Worm (Caenorhabditis elegans) whole organism, L4/young adult: ENCODE results near the gene smf-1.

Source experiments
- W03F9.2 ChIP-seq: fragments of 150-350 bp; optimal IDR thresholded peaks from 2 replicates; lab custom pipeline; 2014; ENCODE audit warnings: missing biosample characterization, missing genetic modification characterization
- dao-5 ChIP-seq: sonication (generic microtip); optimal IDR thresholded peaks from 2 replicates; lab custom pipeline; 2016; ENCODE audit warnings: missing genotype, missing genetic modification characterization, moderate library complexity, missing compliant biosample characterization
- him-1 ChIP-seq: sonication (generic microtip); optimal IDR thresholded peaks from 2 replicates; lab custom pipeline; 2016; ENCODE audit warnings: missing genotype, missing genetic modification reagents, missing genetic modification characterization, missing compliant biosample characterization

DNA sequence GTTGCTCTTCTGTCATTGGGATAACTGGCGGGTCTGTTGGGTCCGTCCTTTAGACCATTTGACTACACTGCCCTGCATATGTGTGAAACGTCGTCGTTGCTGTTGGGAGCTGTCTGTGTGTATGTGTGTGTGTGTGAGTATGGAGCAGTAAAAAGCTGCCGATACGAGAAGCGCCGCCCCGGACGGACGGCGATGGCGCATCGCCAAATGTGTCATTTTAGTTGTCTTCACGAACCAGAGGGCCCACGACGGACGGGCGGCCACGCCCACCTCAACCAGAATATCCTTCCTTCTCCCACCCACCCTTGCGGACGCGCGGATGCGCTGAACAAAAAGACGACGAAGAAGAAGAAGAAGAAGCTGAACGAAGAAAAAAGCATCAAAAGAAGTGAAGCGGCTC is 20.6 kb downstream of the smf-1 start, which contains the start of gene acr-2:
- TF ChIP-seq dao-5 (tag; lab: Kevin White, UChicago) = no peak
- no peak for TF ChIP-seq him-1 (tag; lab: Kevin White, UChicago)
- TF ChIP-seq W03F9.2 = no peak
